Fruit fly (Drosophila melanogaster): ENCODE measurements around the gene Abl.

Abl gene

dm6 chr3L:16594922-16595518, 52.7 kb downstream of the Abl start, which contains the start of the genes spd-2 and Apl:
spd-2 (minus strand) TSS chr3L:16595014.
Apl (plus strand) TSS chr3L:16595181.
- TF ChIP-seq Myc (optimal IDR thresholded peaks at IDR 0.05) = peak; percentile 0
- TF ChIP-seq ey (GFP tag; optimal IDR thresholded peaks at IDR 0.05) = no peak
- TF ChIP-seq Rel (GFP tag; optimal IDR thresholded peaks at IDR 0.05) = no peak
- peak; percentile 65 for TF ChIP-seq Rel (tag; optimal IDR thresholded peaks at IDR 0.05)

dm6 chr3L:16590860-16591259, 56.8 kb downstream of the Abl start, which contains the start of gene tra:
tra (minus strand) TSS chr3L:16591050.
- TF ChIP-seq Mio (GFP tag; optimal IDR thresholded peaks at IDR 0.05) = no peak
- no peak for TF ChIP-seq Abd-B (GFP tag; optimal IDR thresholded peaks at IDR 0.05)
- TF ChIP-seq Vsx2 (GFP tag; optimal IDR thresholded peaks at IDR 0.05; ENCODE audit: partially characterized antibody) = no peak

- TF ChIP-seq Jra (GFP tag; optimal IDR thresholded peaks at IDR 0.05) (peak; percentile 75), N (GFP tag; optimal IDR thresholded peaks at IDR 0.05) (no peak), Dfd (GFP tag; optimal IDR thresholded peaks at IDR 0.05) (no peak), Hnf4 (GFP tag; optimal IDR thresholded peaks at IDR 0.05) (no peak), pan (optimal IDR thresholded peaks at IDR 0.05) (no peak), lola (GFP tag; optimal IDR thresholded peaks at IDR 0.05) (no peak), dl (GFP tag; optimal IDR thresholded peaks at IDR 0.05; ENCODE audit: insufficient read depth in 1 of 2, partially characterized antibody in 2 of 2) (no peak), CrebA (GFP tag; optimal IDR thresholded peaks at IDR 0.05; ENCODE audit: borderline replicate concordance) (no peak), brk (GFP tag; optimal IDR thresholded peaks at IDR 0.05) (no peak), HLH106 (tag; optimal IDR thresholded peaks at IDR 0.05) (peak; percentile 54), sage (GFP tag; optimal IDR thresholded peaks at IDR 0.05) (no peak), Myc (optimal IDR thresholded peaks at IDR 0.05) (peak; percentile 45), h (GFP tag; optimal IDR thresholded peaks at IDR 0.05) (peak; percentile 71), sv (GFP tag; optimal IDR thresholded peaks at IDR 0.05) (peak; percentile 47), usp (GFP tag; optimal IDR thresholded peaks at IDR 0.05) (no peak), rgr (GFP tag; optimal IDR thresholded peaks at IDR 0.05) (peak; percentile 63), GATAd (GFP tag; optimal IDR thresholded peaks at IDR 0.05) (no peak), foxo (GFP tag; optimal IDR thresholded peaks at IDR 0.05) (peak in 1 of 2 experiments; percentile 59), dmrt93B (GFP tag; optimal IDR thresholded peaks at IDR 0.05) (peak; percentile 47), br (GFP tag; optimal IDR thresholded peaks at IDR 0.05) (peak; percentile 53), Sp1 (GFP tag; optimal IDR thresholded peaks at IDR 0.05) (peak; percentile 45), woc (GFP tag; optimal IDR thresholded peaks at IDR 0.05) (peak; percentile 96), Vsx2 (GFP tag; optimal IDR thresholded peaks at IDR 0.05; ENCODE audit: partially characterized antibody) (no peak), Hr83 (GFP tag; optimal IDR thresholded peaks at IDR 0.05; ENCODE audit: poor library complexity, severe bottlenecking) (peak; percentile 91), Hr78 (GFP tag; optimal IDR thresholded peaks at IDR 0.05) (no peak), CG9705 (GFP tag; optimal IDR thresholded peaks at IDR 0.05) (peak; percentile 18), tai (GFP tag; optimal IDR thresholded peaks at IDR 0.05) (no peak), psq (GFP tag; optimal IDR thresholded peaks at IDR 0.05) (peak; percentile 42), dsf (GFP tag; optimal IDR thresholded peaks at IDR 0.05; ENCODE audit: borderline replicate concordance) (no peak), Mio (GFP tag; optimal IDR thresholded peaks at IDR 0.05) (no peak), jim (GFP tag; optimal IDR thresholded peaks at IDR 0.05) (no peak), Rel (GFP tag; optimal IDR thresholded peaks at IDR 0.05) (no peak), Rel (tag; optimal IDR thresholded peaks at IDR 0.05) (peak; percentile 72), CG32264 (GFP tag; optimal IDR thresholded peaks at IDR 0.05) (peak; percentile 5), ey (GFP tag; optimal IDR thresholded peaks at IDR 0.05) (peak; percentile 43), OdsH (GFP tag; optimal IDR thresholded peaks at IDR 0.05) (peak; percentile 34), Dif (GFP tag; optimal IDR thresholded peaks at IDR 0.05; ENCODE audit: partially characterized antibody) (no peak), fru (GFP tag; optimal IDR thresholded peaks at IDR 0.05) (peak; percentile 44), Abd-B (GFP tag; optimal IDR thresholded peaks at IDR 0.05) (no peak)
These were observed 59.6 kb downstream of the Abl start for dm6 chr3L:16587994-16588622.

All from whole organism, wandering third instar larva.